Worm (Caenorhabditis elegans) whole organism, L4 larva: ENCODE data around the gene F22E5.6.
A peak's percentile ranks its signal among the peaks of the same experiment; 100 is the strongest.

Experiments
- D1046.2 ChIP-seq: fragments of 200-800 bp; sonication (Bioruptor generic); IDR thresholded peaks from 2 replicates; pipeline ENCODE4 v1.3.6; 2022; ENCODE audit warnings: missing genetic modification characterization, missing compliant biosample characterization
- F37D6.2 ChIP-seq: sonication (generic microtip); optimal IDR thresholded peaks from 2 replicates; lab custom pipeline; 2016; ENCODE audit warnings: mild to moderate bottlenecking, missing genetic modification characterization, missing compliant biosample characterization
- F49E8.2 ChIP-seq: sonication (generic microtip); optimal IDR thresholded peaks from 2 replicates; lab custom pipeline; 2016; ENCODE audit warnings: missing compliant biosample characterization, mild to moderate bottlenecking, missing genetic modification characterization, borderline replicate concordance
- dmd-8 ChIP-seq: fragments of 200-800 bp; sonication (Bioruptor generic); IDR thresholded peaks from 2 replicates; pipeline ENCODE4 v1.3.6; 2022; ENCODE audit warnings: missing genetic modification characterization, missing compliant biosample characterization
- duxl-1 ChIP-seq: sonication (generic microtip); optimal IDR thresholded peaks from 2 replicates; lab custom pipeline; 2016; ENCODE audit warnings: mild to moderate bottlenecking, missing genetic modification characterization, moderate library complexity, missing compliant biosample characterization; ENCODE audit not compliant: poor library complexity
- fkh-10 ChIP-seq: fragments of 150-350 bp; optimal IDR thresholded peaks from 2 replicates; lab custom pipeline; 2014; ENCODE audit warnings: missing biosample characterization, missing genetic modification reagents, missing genetic modification characterization
- gei-8 ChIP-seq: fragments of 200-800 bp; sonication (Bioruptor generic); optimal IDR thresholded peaks from 2 replicates; lab custom pipeline; 2018; ENCODE audit warnings: mild to moderate bottlenecking, missing genetic modification characterization, missing compliant biosample characterization
- hlh-11 ChIP-seq: fragments of 200-800 bp; sonication (Bioruptor generic); optimal IDR thresholded peaks from 2 replicates; lab custom pipeline; 2018; ENCODE audit warnings: mild to moderate bottlenecking, missing genetic modification characterization, missing compliant biosample characterization
- lim-7 ChIP-seq: fragments of 200-800 bp; sonication (Bioruptor generic); IDR thresholded peaks from 2 replicates; pipeline ENCODE4 v1.3.6; 2022; ENCODE audit warnings: missing genetic modification characterization, missing compliant biosample characterization
- lin-1 ChIP-seq: fragments of 200-800 bp; sonication (Bioruptor generic); IDR thresholded peaks from 2 replicates; pipeline ENCODE4 v1.3.6; 2022; ENCODE audit warnings: missing genetic modification reagents, missing genetic modification characterization, missing compliant biosample characterization
- lin-13 ChIP-seq: fragments of 150-350 bp; optimal IDR thresholded peaks from 2 replicates; lab custom pipeline; 2014; ENCODE audit warnings: missing biosample characterization, missing genetic modification reagents, missing genetic modification characterization
- lin-38 ChIP-seq: fragments of 200-800 bp; sonication (Bioruptor generic); IDR thresholded peaks from 2 replicates; pipeline ENCODE4 v1.3.6; 2022; ENCODE audit warnings: missing genetic modification reagents, missing genetic modification characterization, missing compliant biosample characterization
- madf-5 ChIP-seq, 2 experiments: fragments of 200-800 bp; sonication (Bioruptor generic); IDR thresholded peaks; 2 replicates each; pipeline ENCODE4 v1.3.6; 2022; ENCODE audit warnings: missing compliant biosample characterization in 2 of 2, missing genetic modification characterization in 2 of 2
- mep-1 ChIP-seq: fragments of 150-350 bp; sonication (generic microtip); optimal IDR thresholded peaks from 3 replicates; lab custom pipeline; 2014; ENCODE audit warnings: missing biosample characterization, missing genetic modification characterization
- mes-2 ChIP-seq: sonication (generic microtip); optimal IDR thresholded peaks from 2 replicates; lab custom pipeline; 2016; ENCODE audit warnings: missing genotype, mild to moderate bottlenecking, missing genetic modification characterization, missing compliant biosample characterization; ENCODE audit not compliant: poor library complexity, severe bottlenecking
- mxl-3 ChIP-seq: fragments of 200-800 bp; sonication (Bioruptor generic); optimal IDR thresholded peaks from 2 replicates; lab custom pipeline; 2018; ENCODE audit warnings: mild to moderate bottlenecking, missing genetic modification characterization, missing compliant biosample characterization
- nhr-28 ChIP-seq: fragments of 150-350 bp; optimal IDR thresholded peaks from 2 replicates; lab custom pipeline; 2014; ENCODE audit warnings: missing biosample characterization, missing genetic modification characterization
- php-3 ChIP-seq: fragments of 200-800 bp; sonication (Bioruptor generic); IDR thresholded peaks from 2 replicates; pipeline ENCODE4 v1.3.6; 2022; ENCODE audit warnings: missing genetic modification reagents, missing genetic modification characterization, missing compliant biosample characterization
- sdz-12 ChIP-seq: fragments of 200-800 bp; sonication (Bioruptor generic); optimal IDR thresholded peaks from 2 replicates; lab custom pipeline; 2018; ENCODE audit warnings: mild to moderate bottlenecking, missing genetic modification characterization, missing compliant biosample characterization
- unc-130 ChIP-seq: sonication (generic microtip); optimal IDR thresholded peaks from 2 replicates; lab custom pipeline; 2016; ENCODE audit warnings: missing genetic modification reagents, missing genetic modification characterization, missing compliant biosample characterization
- unc-39 ChIP-seq: sonication (generic microtip); optimal IDR thresholded peaks from 2 replicates; lab custom pipeline; 2017; ENCODE audit warnings: missing biosample characterization, missing genetic modification characterization
- unc-62 ChIP-seq, 3 experiments: fragments of 150-350 bp in 1 of 3; sonication (generic microtip); optimal IDR thresholded peaks in 2 of 3; peaks in 1 of 3; 1 replicate in 1 of 3; 2 replicates in 2 of 3; lab custom pipeline; 2014 to 2017; ENCODE audit warnings: missing biosample characterization in 3 of 3, missing genetic modification characterization in 3 of 3, missing genetic modification reagents in 3 of 3, missing genotype in 1 of 3
- zag-1 ChIP-seq: fragments of 150-350 bp; optimal IDR thresholded peaks from 2 replicates; lab custom pipeline; 2014; ENCODE audit warnings: missing biosample characterization, missing genetic modification characterization
- zfp-3 ChIP-seq: fragments of 200-800 bp; sonication (Bioruptor generic); conservative IDR thresholded peaks from 2 replicates; pipeline ENCODE4 v1.3.6; 2022; ENCODE audit warnings: missing genetic modification reagents, missing genetic modification characterization, missing compliant biosample characterization

The F22E5.6 gene

DNA sequence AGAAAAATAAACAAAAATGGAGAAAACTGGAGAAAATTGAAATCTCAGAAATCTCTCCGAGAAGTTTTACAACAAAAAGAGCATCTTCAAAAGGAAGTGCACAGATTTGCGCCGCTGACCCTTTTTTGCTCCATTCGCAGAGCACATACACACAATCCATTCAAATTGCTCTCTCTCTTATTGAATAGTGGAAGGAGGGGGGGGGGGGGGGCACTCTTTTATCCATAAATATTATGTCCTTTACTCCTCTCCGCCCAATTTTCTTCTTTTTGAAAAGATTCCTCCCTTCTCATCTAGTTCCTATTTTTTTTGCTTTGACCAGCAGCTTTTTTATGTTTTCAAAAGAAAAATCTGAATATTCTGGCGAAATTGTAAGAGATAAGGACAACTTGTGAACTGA is 45.4 kb downstream of the F22E5.6 start:
- no peak for TF ChIP-seq gei-8
- peak; percentile 40 for TF ChIP-seq fkh-10
- no peak for TF ChIP-seq zfp-3 (GFP tag; lab: Robert Waterston, UW)
- no peak for TF ChIP-seq dmd-8 (GFP tag; lab: Robert Waterston, UW)
- TF ChIP-seq php-3 (GFP tag; lab: Robert Waterston, UW): no peak
- no peak for TF ChIP-seq sdz-12

DNA sequence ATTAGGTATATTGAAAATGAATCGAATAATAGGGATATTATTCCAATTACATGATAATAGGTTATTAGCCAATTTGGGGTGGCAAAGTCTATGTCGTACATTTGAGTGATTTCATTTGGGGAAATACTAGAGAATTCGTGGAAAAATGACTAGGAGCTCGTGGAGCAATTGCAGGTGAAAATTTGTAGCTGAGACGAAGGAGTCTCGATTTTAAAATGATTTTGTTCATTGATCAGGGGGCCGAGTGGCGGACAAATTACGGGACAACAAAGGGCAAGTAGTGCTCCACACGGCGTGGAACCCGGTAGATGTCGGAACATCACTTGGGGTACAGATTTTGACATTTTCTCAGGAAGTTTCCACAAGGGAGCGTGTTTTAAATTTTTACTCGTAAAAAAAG is 48.7 kb downstream of the F22E5.6 start, which contains the start of gene sri-62:
Gene sri-62, minus strand, starts transcription at position 101 of the 400 bp plus-strand sequence.
- TF ChIP-seq unc-130 (GFP tag; lab: Kevin White, UChicago) (no peak), nhr-28 (tag; lab: Kevin White, UChicago) (no peak), unc-39 (tag; lab: Kevin White, UChicago) (no peak), mes-2 (no peak), zag-1 (tag; lab: Kevin White, UChicago) (no peak), mxl-3 (no peak), madf-5 (GFP tag; IDR thresholded peaks at IDR 0.05; lab: Robert Waterston, UW) (no peak), lin-13 (GFP tag; lab: Kevin White, UChicago) (no peak), mep-1 (tag; lab: Kevin White, UChicago) (no peak), duxl-1 (tag; lab: Kevin White, UChicago) (no peak), lin-1 (no peak), F37D6.2 (tag; lab: Kevin White, UChicago) (no peak), D1046.2 (GFP tag; lab: Robert Waterston, UW) (no peak), lim-7 (GFP tag; lab: Robert Waterston, UW) (no peak), unc-62 (GFP tag; optimal IDR thresholded peaks at IDR 0.05 in 1 of 2; lab: Kevin White, UChicago) (no peak), unc-62 (tag; optimal IDR thresholded peaks at IDR 0.05; lab: Kevin White, UChicago) (no peak), F49E8.2 (tag; lab: Kevin White, UChicago) (no peak), zfp-3 (GFP tag; lab: Robert Waterston, UW) (no peak), lin-38 (GFP tag; lab: Robert Waterston, UW) (no peak), hlh-11 (tag; lab: Kevin White, UChicago) (no peak)

ce11 chrII:2700229-2700628 is 50.6 kb downstream of the F22E5.6 start, which contains the start of gene sri-61:
sri-61 (minus strand) TSS chrII:2700329.
- TF ChIP-seq F49E8.2 (tag; lab: Kevin White, UChicago) (no peak), unc-62 (GFP tag; optimal IDR thresholded peaks at IDR 0.05 in 1 of 2; lab: Kevin White, UChicago) (peak in 1 of 2 experiments; percentile 25), unc-62 (tag; optimal IDR thresholded peaks at IDR 0.05; lab: Kevin White, UChicago) (no peak)
